Worm (Caenorhabditis elegans) whole organism, midembryonic: Measurements from ENCODE around the gene F21D5.7.

Experiments
- cog-1 ChIP-seq: sonication (generic microtip); optimal IDR thresholded peaks from 2 replicates; lab custom pipeline; 2016; ENCODE audit warnings: missing genetic modification characterization, missing compliant biosample characterization
- flt-1 ChIP-seq: fragments of 200-800 bp; sonication (Bioruptor generic); IDR thresholded peaks from 2 replicates; pipeline ENCODE4 v1.3.6; 2022; ENCODE audit warnings: missing genetic modification characterization, missing compliant biosample characterization
- ref-1 ChIP-seq: fragments of 200-800 bp; sonication (Bioruptor generic); conservative IDR thresholded peaks from 2 replicates; pipeline ENCODE4 v1.3.6; 2022; ENCODE audit warnings: missing genetic modification reagents, missing genetic modification characterization, missing compliant biosample characterization
- ztf-29 ChIP-seq: fragments of 200-800 bp; sonication (Bioruptor generic); IDR thresholded peaks from 2 replicates; pipeline ENCODE4 v1.3.6; 2022; ENCODE audit warnings: missing genetic modification reagents, missing genetic modification characterization, missing compliant biosample characterization

ce11 chrIV:8708046-8708445 lies 35.5 kb downstream of the F21D5.7 start:
- no peak for TF ChIP-seq flt-1 (GFP tag; lab: Robert Waterston, UW)
- no peak for TF ChIP-seq ref-1 (GFP tag; lab: Robert Waterston, UW)
- TF ChIP-seq ztf-29 (GFP tag; lab: Robert Waterston, UW): no peak
- TF ChIP-seq cog-1 (tag; lab: Kevin White, UChicago): no peak
